Worm (Caenorhabditis elegans) whole organism, L1 larva: Measurements from ENCODE around the gene C32H11.3.

ENCODE experiments used
- C16A3.4 ChIP-seq: fragments of 150-350 bp; optimal IDR thresholded peaks from 2 replicates; lab custom pipeline; 2014; ENCODE audit warnings: missing biosample characterization, missing genetic modification characterization
- aly-2 ChIP-seq: fragments of 150-350 bp; optimal IDR thresholded peaks from 2 replicates; lab custom pipeline; 2014; ENCODE audit warnings: missing biosample characterization, missing genetic modification characterization
- snpc-4 ChIP-seq: fragments of 150-350 bp; optimal IDR thresholded peaks from 2 replicates; lab custom pipeline; 2014; ENCODE audit warnings: missing biosample characterization, missing genetic modification characterization

- TF ChIP-seq snpc-4 (tag; lab: Kevin White, UChicago), result no peak
- TF ChIP-seq C16A3.4, result no peak
- TF ChIP-seq aly-2 (tag; lab: Kevin White, UChicago), result no peak
Observed at ce11 chrIV:12942633-12943032, 24.3 kb downstream of the C32H11.3 start, which contains the start of gene dct-19.
